Worm (Caenorhabditis elegans) whole organism, mixed stage, embryonic: ENCODE results near the gene Y73F4A.2.

Source experiments
- bed-3 ChIP-seq: fragments of 200-800 bp; sonication (Bioruptor generic); optimal IDR thresholded peaks from 3 replicates; lab custom pipeline; 2018; ENCODE audit warnings: mild to moderate bottlenecking, missing genetic modification characterization, moderate library complexity, missing compliant biosample characterization
- elt-1 ChIP-seq: sonication (generic microtip); optimal IDR thresholded peaks from 2 replicates; lab custom pipeline; 2017; ENCODE audit warnings: missing genetic modification characterization, mild to moderate bottlenecking, missing compliant biosample characterization, antibody characterized with exemption, moderate library complexity, borderline replicate concordance; ENCODE audit not compliant: insufficient read depth
- lin-13 ChIP-seq: fragments of 150-350 bp; optimal IDR thresholded peaks from 2 replicates; lab custom pipeline; 2014; ENCODE audit warnings: missing biosample characterization, missing genetic modification characterization
- nhr-12 ChIP-seq: fragments of 150-350 bp; optimal IDR thresholded peaks from 2 replicates; lab custom pipeline; 2014; ENCODE audit warnings: missing biosample characterization, missing genetic modification characterization
- nhr-2 ChIP-seq: fragments of 150-350 bp; optimal IDR thresholded peaks from 2 replicates; lab custom pipeline; 2014; ENCODE audit warnings: missing biosample characterization, missing genetic modification characterization
- nhr-28 ChIP-seq: fragments of 150-350 bp; optimal IDR thresholded peaks from 2 replicates; lab custom pipeline; 2014; ENCODE audit warnings: missing biosample characterization, missing genetic modification characterization
- unc-39 ChIP-seq: fragments of 150-350 bp; optimal IDR thresholded peaks from 2 replicates; lab custom pipeline; 2014; ENCODE audit warnings: missing biosample characterization, missing genetic modification characterization

DNA sequence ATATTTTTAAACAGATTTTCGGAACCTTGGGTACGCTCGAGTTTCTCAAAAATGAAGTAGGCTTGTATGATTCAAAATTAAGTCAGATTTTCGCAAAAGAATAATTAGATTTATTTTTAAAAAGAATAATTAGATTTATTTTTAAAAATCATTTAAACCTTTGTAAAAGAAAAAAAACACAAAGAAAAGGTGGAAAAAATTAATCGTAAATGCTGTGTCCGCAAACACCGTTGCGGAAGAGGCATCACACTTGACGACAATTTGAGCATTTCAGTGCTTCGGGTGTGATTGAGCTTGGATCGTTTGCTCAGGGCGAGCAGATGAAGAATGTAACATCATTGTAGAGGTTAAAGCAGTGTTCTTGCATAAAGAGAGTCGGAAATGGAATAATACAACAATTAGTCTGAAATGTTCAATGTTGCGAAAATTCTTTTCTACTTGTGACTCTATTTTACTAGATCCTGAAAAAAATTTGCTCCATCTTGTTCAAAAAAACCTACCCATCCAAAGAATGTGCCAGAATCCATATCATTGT is 21.8 kb downstream of the Y73F4A.2 start:
- TF ChIP-seq nhr-2 (tag; lab: Kevin White, UChicago) (no peak), nhr-12 (tag; lab: Kevin White, UChicago) (no peak), elt-1 (tag; lab: Kevin White, UChicago) (no peak), nhr-28 (tag; lab: Kevin White, UChicago) (no peak), lin-13 (tag; lab: Kevin White, UChicago) (no peak), unc-39 (tag; lab: Kevin White, UChicago) (no peak), bed-3 (GFP tag; lab: Kevin White, UChicago) (no peak)
